Fruit fly (Drosophila melanogaster): ENCODE measurements around the gene RpL6.

- TF ChIP-seq Hr83 (GFP tag; optimal IDR thresholded peaks at IDR 0.05; ENCODE audit: poor library complexity, severe bottlenecking) (no peak), pan (optimal IDR thresholded peaks at IDR 0.05) (no peak), lola (GFP tag; optimal IDR thresholded peaks at IDR 0.05) (no peak), Myc (optimal IDR thresholded peaks at IDR 0.05) (no peak), h (GFP tag; optimal IDR thresholded peaks at IDR 0.05) (peak; percentile 73), brk (GFP tag; optimal IDR thresholded peaks at IDR 0.05) (no peak), Jra (GFP tag; optimal IDR thresholded peaks at IDR 0.05) (no peak), Abd-B (GFP tag; optimal IDR thresholded peaks at IDR 0.05) (no peak), br (GFP tag; optimal IDR thresholded peaks at IDR 0.05) (no peak)
These were observed 10.5 kb upstream of the RpL6 start for dm6 chr3R:31606242-31607143.
